Fruit fly (Drosophila melanogaster) whole organism, adult: ENCODE results near the gene uif.
A peak's percentile ranks its signal among the peaks of the same experiment; 100 is the strongest.

Experiments used
- CG11617 ChIP-seq: fragments of 200-800 bp; sonication (Bioruptor generic); optimal IDR thresholded peaks from 2 replicates; lab custom pipeline; 2017; ENCODE audit warnings: mild to moderate bottlenecking, missing biosample characterization, missing genetic modification reagents, missing genetic modification characterization
- CG12768 ChIP-seq: fragments of 200-800 bp; sonication (Bioruptor generic); optimal IDR thresholded peaks from 2 replicates; lab custom pipeline; 2017; ENCODE audit warnings: missing biosample characterization, missing genetic modification characterization, mild to moderate bottlenecking, moderate library complexity, missing genetic modification reagents
- CG14711 ChIP-seq: fragments of 200-800 bp; sonication (Bioruptor generic); optimal IDR thresholded peaks from 2 replicates; lab custom pipeline; 2018; ENCODE audit warnings: missing biosample characterization, mild to moderate bottlenecking, missing genetic modification characterization, moderate library complexity
- CG1620 ChIP-seq: fragments of 200-800 bp; sonication (Bioruptor generic); optimal IDR thresholded peaks from 2 replicates; lab custom pipeline; 2016; ENCODE audit warnings: missing biosample characterization, missing genetic modification characterization
- CG33017 ChIP-seq: fragments of 200-800 bp; sonication (Bioruptor generic); optimal IDR thresholded peaks from 2 replicates; lab custom pipeline; 2018; ENCODE audit warnings: missing biosample characterization, mild to moderate bottlenecking, missing genetic modification characterization, moderate library complexity
- CG5204 ChIP-seq: fragments of 200-800 bp; sonication (Bioruptor generic); optimal IDR thresholded peaks from 2 replicates; lab custom pipeline; 2016; ENCODE audit warnings: missing biosample characterization, missing genetic modification characterization
- CG7045 ChIP-seq: fragments of 200-800 bp; sonication (Bioruptor generic); optimal IDR thresholded peaks from 2 replicates; lab custom pipeline; 2017; ENCODE audit warnings: missing biosample characterization, mild to moderate bottlenecking, missing genetic modification characterization
- CG7101 ChIP-seq: fragments of 200-800 bp; sonication (Bioruptor generic); optimal IDR thresholded peaks from 2 replicates; lab custom pipeline; 2018; ENCODE audit warnings: missing biosample characterization, mild to moderate bottlenecking, missing genetic modification characterization, moderate library complexity
- Clk ChIP-seq: fragments of 200-800 bp; sonication (Bioruptor generic); optimal IDR thresholded peaks from 2 replicates; lab custom pipeline; 2017; ENCODE audit warnings: missing biosample characterization, missing genetic modification characterization
- Crg-1 ChIP-seq: fragments of 200-800 bp; sonication (Bioruptor generic); optimal IDR thresholded peaks from 2 replicates; lab custom pipeline; 2016; ENCODE audit warnings: missing biosample characterization, missing genetic modification characterization
- Hr96 ChIP-seq: fragments of 200-800 bp; sonication (Bioruptor generic); optimal IDR thresholded peaks from 2 replicates; lab custom pipeline; 2016; ENCODE audit warnings: missing biosample characterization, missing genetic modification characterization
- Mnt ChIP-seq: fragments of 200-800 bp; sonication (Bioruptor generic); optimal IDR thresholded peaks from 2 replicates; lab custom pipeline; 2016; ENCODE audit warnings: missing biosample characterization, mild to moderate bottlenecking, missing genetic modification characterization
- bab1 ChIP-seq: fragments of 200-800 bp; sonication (Bioruptor generic); optimal IDR thresholded peaks from 3 replicates; lab custom pipeline; 2019; ENCODE audit warnings: missing biosample characterization, mild to moderate bottlenecking, missing genetic modification characterization, moderate library complexity
- cic ChIP-seq: fragments of 200-800 bp; sonication (Bioruptor generic); optimal IDR thresholded peaks from 2 replicates; lab custom pipeline; 2017; ENCODE audit warnings: missing biosample characterization, mild to moderate bottlenecking, missing genetic modification characterization, moderate library complexity
- cnc ChIP-seq, 2 experiments: fragments of >200 bp; optimal IDR thresholded peaks; 2 replicates each; lab custom pipeline; 2017
- kay ChIP-seq: fragments of 200-800 bp; sonication (Bioruptor generic); peaks from one replicate; lab custom pipeline; 2016; ENCODE audit warnings: missing biosample characterization, missing genetic modification characterization, borderline replicate concordance
- ovo ChIP-seq: fragments of 200-800 bp; sonication (Bioruptor generic); optimal IDR thresholded peaks from 2 replicates; lab custom pipeline; 2016; ENCODE audit warnings: missing biosample characterization, missing genetic modification characterization
- pad ChIP-seq: fragments of 200-800 bp; sonication (Bioruptor generic); optimal IDR thresholded peaks from 3 replicates; lab custom pipeline; 2017; ENCODE audit warnings: missing biosample characterization, missing genetic modification characterization, mild to moderate bottlenecking, moderate library complexity, missing genetic modification reagents
- tj ChIP-seq: fragments of 200-800 bp; sonication (Bioruptor generic); optimal IDR thresholded peaks from 3 replicates; lab custom pipeline; 2017; ENCODE audit warnings: missing biosample characterization, mild to moderate bottlenecking, missing genetic modification characterization, moderate library complexity
- toe ChIP-seq: fragments of 200-800 bp; sonication (Bioruptor generic); optimal IDR thresholded peaks from 2 replicates; lab custom pipeline; 2016; ENCODE audit warnings: missing biosample characterization, missing genetic modification characterization

Gene uif

dm6 chr2L:6956725-6957124, 53.4 kb downstream of the uif start, which contains the start of the genes CG13775 and CG3430:
Gene CG13775 (minus strand): TSS chr2L:6956950.
Gene CG3430 (plus strand): TSS chr2L:6957008.
- no peak for TF ChIP-seq toe (GFP tag; lab: Kevin White, UChicago)
- peak; percentile 40 for TF ChIP-seq bab1 (GFP tag; lab: Kevin White, UChicago)
- TF ChIP-seq CG12768 (GFP tag; lab: Kevin White, UChicago): no peak
- no peak for TF ChIP-seq pad (GFP tag; lab: Kevin White, UChicago)
- no peak for TF ChIP-seq cic (GFP tag; lab: Kevin White, UChicago)
- TF ChIP-seq tj (GFP tag; lab: Kevin White, UChicago): peak; percentile 5
- TF ChIP-seq CG5204 (GFP tag; lab: Kevin White, UChicago): no peak
- TF ChIP-seq CG33017 (tag; lab: Kevin White, UChicago): no peak
- no peak for TF ChIP-seq CG7045
- peak; percentile 19 for TF ChIP-seq Mnt (GFP tag; lab: Kevin White, UChicago)
- no peak for TF ChIP-seq CG1620 (GFP tag; lab: Kevin White, UChicago)
- peak; percentile 1 for TF ChIP-seq Crg-1 (GFP tag; lab: Kevin White, UChicago)
- no peak for TF ChIP-seq Clk
- no peak for TF ChIP-seq kay
- no peak for TF ChIP-seq ovo (GFP tag; lab: Kevin White, UChicago)
- peak; percentile 10 for TF ChIP-seq CG7101
- no peak for TF ChIP-seq cnc (optimal IDR thresholded peaks at IDR 0.05; lab: Kevin White, UChicago)
- TF ChIP-seq CG14711 (tag; lab: Kevin White, UChicago): peak; percentile 2
- no peak for TF ChIP-seq CG11617 (GFP tag; lab: Kevin White, UChicago)
- TF ChIP-seq Hr96 (GFP tag; lab: Kevin White, UChicago): no peak

dm6 chr2L:6950096-6950495, 60.1 kb downstream of the uif start, which contains the start of the genes Gas41 and SA1:
Gene Gas41 (minus strand): TSS chr2L:6950207.
Gene SA1 (plus strand): TSS chr2L:6950421.
- TF ChIP-seq CG14711 (tag; lab: Kevin White, UChicago): peak; percentile 92
- TF ChIP-seq bab1 (GFP tag; lab: Kevin White, UChicago): peak; percentile 45
- TF ChIP-seq CG7045: no peak
- TF ChIP-seq cic (GFP tag; lab: Kevin White, UChicago): no peak
- peak; percentile 96 for TF ChIP-seq CG7101
- TF ChIP-seq tj (GFP tag; lab: Kevin White, UChicago): peak; percentile 80
- peak; percentile 68 for TF ChIP-seq Mnt (GFP tag; lab: Kevin White, UChicago)
- TF ChIP-seq CG12768 (GFP tag; lab: Kevin White, UChicago): peak; percentile 79
- TF ChIP-seq CG5204 (GFP tag; lab: Kevin White, UChicago): no peak
- peak; percentile 94 for TF ChIP-seq CG33017 (tag; lab: Kevin White, UChicago)
- TF ChIP-seq CG1620 (GFP tag; lab: Kevin White, UChicago): peak; percentile 1
- TF ChIP-seq ovo (GFP tag; lab: Kevin White, UChicago): peak; percentile 82
- no peak for TF ChIP-seq toe (GFP tag; lab: Kevin White, UChicago)
- peak; percentile 79 for TF ChIP-seq CG11617 (GFP tag; lab: Kevin White, UChicago)
- TF ChIP-seq pad (GFP tag; lab: Kevin White, UChicago): peak; percentile 70
- no peak for TF ChIP-seq cnc (optimal IDR thresholded peaks at IDR 0.05; lab: Kevin White, UChicago)
- TF ChIP-seq Clk: peak; percentile 8
- TF ChIP-seq kay: no peak
- TF ChIP-seq Hr96 (GFP tag; lab: Kevin White, UChicago): no peak
- TF ChIP-seq Crg-1 (GFP tag; lab: Kevin White, UChicago): peak; percentile 82

DNA sequence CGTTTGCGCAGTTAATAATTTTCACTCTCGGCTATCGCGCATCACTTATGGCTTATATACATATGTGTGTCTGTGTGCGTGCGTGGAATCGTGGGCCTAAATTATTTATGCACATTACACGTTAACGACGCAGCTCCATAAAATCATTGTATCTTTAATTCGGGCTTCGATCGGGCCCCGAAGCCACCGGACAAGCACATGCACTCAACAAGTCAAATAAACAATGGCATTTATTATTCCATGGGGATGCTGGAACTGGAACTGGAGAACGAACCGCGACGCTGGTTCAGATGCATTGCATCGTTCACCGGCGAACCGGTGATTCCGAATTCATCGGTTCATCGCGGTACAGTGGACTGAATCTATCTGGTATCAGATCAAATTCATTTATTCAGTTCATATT, 61.6 kb downstream of the uif start, which contains the start of gene ihog:
ihog (minus strand) TSS at position 269 of the 403 bp plus-strand sequence.
- no peak for TF ChIP-seq CG1620 (GFP tag; lab: Kevin White, UChicago)
- peak; percentile 19 for TF ChIP-seq bab1 (GFP tag; lab: Kevin White, UChicago)
- no peak for TF ChIP-seq CG5204 (GFP tag; lab: Kevin White, UChicago)
- TF ChIP-seq ovo (GFP tag; lab: Kevin White, UChicago): no peak
- TF ChIP-seq tj (GFP tag; lab: Kevin White, UChicago): no peak
- TF ChIP-seq CG12768 (GFP tag; lab: Kevin White, UChicago): no peak
- no peak for TF ChIP-seq CG7101
- TF ChIP-seq toe (GFP tag; lab: Kevin White, UChicago): no peak
- peak; percentile 33 for TF ChIP-seq Mnt (GFP tag; lab: Kevin White, UChicago)
- peak; percentile 12 for TF ChIP-seq pad (GFP tag; lab: Kevin White, UChicago)
- no peak for TF ChIP-seq CG33017 (tag; lab: Kevin White, UChicago)
- no peak for TF ChIP-seq Clk

dm6 chr2L:6945088-6945487, 65.1 kb downstream of the uif start, which contains the start of gene Fgop2:
Gene Fgop2 (minus strand): TSS chr2L:6945289.
- no peak for TF ChIP-seq cnc (optimal IDR thresholded peaks at IDR 0.05; lab: Kevin White, UChicago)
- peak; percentile 31 for TF ChIP-seq bab1 (GFP tag; lab: Kevin White, UChicago)

dm6 chr2L:6942714-6943113, 67.4 kb downstream of the uif start, which contains the start of gene CG18304:
Gene CG18304 (minus strand): TSS chr2L:6942814.
- TF ChIP-seq Mnt (GFP tag; lab: Kevin White, UChicago) (no peak), ovo (GFP tag; lab: Kevin White, UChicago) (no peak), cnc (optimal IDR thresholded peaks at IDR 0.05; lab: Kevin White, UChicago) (no peak)

DNA sequence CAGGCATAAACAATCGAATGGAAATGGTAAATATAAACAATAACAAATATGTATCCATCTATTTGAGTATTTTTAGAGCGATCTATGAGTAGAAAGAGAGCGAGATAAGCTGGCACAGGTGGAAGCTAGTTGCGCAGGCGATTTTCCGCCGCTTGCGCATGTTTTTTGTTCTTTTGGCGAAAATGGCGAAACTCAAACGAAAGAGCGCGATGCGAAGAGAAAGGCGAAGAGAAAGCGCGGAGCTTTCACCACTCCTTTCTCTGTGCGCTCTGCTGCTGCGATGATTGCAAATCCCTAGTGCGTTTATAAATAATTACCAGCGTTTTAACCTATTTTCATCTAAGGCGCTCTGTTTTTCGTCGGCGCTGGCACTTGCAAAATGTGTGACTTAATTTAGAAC, 68.4 kb downstream of the uif start:
- TF ChIP-seq CG7101: no peak
- TF ChIP-seq CG11617 (GFP tag; lab: Kevin White, UChicago): peak; percentile 57
- no peak for TF ChIP-seq cnc (optimal IDR thresholded peaks at IDR 0.05; lab: Kevin White, UChicago)
- no peak for TF ChIP-seq CG7045
- TF ChIP-seq CG12768 (GFP tag; lab: Kevin White, UChicago): no peak
- no peak for TF ChIP-seq tj (GFP tag; lab: Kevin White, UChicago)
- no peak for TF ChIP-seq pad (GFP tag; lab: Kevin White, UChicago)
- TF ChIP-seq Crg-1 (GFP tag; lab: Kevin White, UChicago): no peak
